Worm (Caenorhabditis elegans) whole organism, young adult: ENCODE measurements around the gene B0432.9.

Source experiments
- B0019.2 ChIP-seq: fragments of 200-800 bp; sonication (Bioruptor generic); conservative IDR thresholded peaks from 2 replicates; pipeline ENCODE4 v1.3.6; 2022; ENCODE audit warnings: missing genetic modification reagents, missing genetic modification characterization, missing compliant biosample characterization
- F37B4.10 ChIP-seq: fragments of 200-800 bp; sonication (Bioruptor generic); IDR thresholded peaks from 2 replicates; pipeline ENCODE4 v1.3.6; 2022; ENCODE audit warnings: missing genetic modification characterization, missing compliant biosample characterization
- F52B5.7 ChIP-seq: sonication (generic microtip); optimal IDR thresholded peaks from 2 replicates; lab custom pipeline; 2016; ENCODE audit warnings: mild to moderate bottlenecking, missing genetic modification characterization, missing compliant biosample characterization
- K12H6.12 ChIP-seq: fragments of 200-800 bp; sonication (Bioruptor generic); optimal IDR thresholded peaks from 2 replicates; lab custom pipeline; 2018; ENCODE audit warnings: mild to moderate bottlenecking, missing genetic modification characterization, missing compliant biosample characterization
- Y79H2A.3 ChIP-seq: fragments of 200-800 bp; sonication (Bioruptor generic); conservative IDR thresholded peaks from 2 replicates; pipeline ENCODE4 v1.3.6; 2022; ENCODE audit warnings: missing genetic modification reagents, missing genetic modification characterization, missing compliant biosample characterization
- ama-1 ChIP-seq, 3 experiments: fragments of 150-350 bp in 1 of 3; sonication (generic microtip) in 2 of 3; optimal IDR thresholded peaks; 2 replicates each; lab custom pipeline; 2014 to 2018; ENCODE audit warnings: missing biosample characterization in 2 of 3, missing genetic modification characterization in 2 of 3, missing genetic modification reagents in 2 of 3
- athp-1 ChIP-seq: sonication (generic microtip); optimal IDR thresholded peaks from 2 replicates; lab custom pipeline; 2017; ENCODE audit warnings: mild to moderate bottlenecking, missing genetic modification characterization, missing compliant biosample characterization
- cebp-2 ChIP-seq: fragments of 200-800 bp; sonication (Bioruptor generic); IDR thresholded peaks from 2 replicates; pipeline ENCODE4 v1.3.6; 2022; ENCODE audit warnings: missing genetic modification characterization, missing compliant biosample characterization
- ceh-27 ChIP-seq: fragments of 200-800 bp; sonication (Bioruptor generic); optimal IDR thresholded peaks from 2 replicates; lab custom pipeline; 2018; ENCODE audit warnings: mild to moderate bottlenecking, missing genetic modification characterization, moderate library complexity, missing compliant biosample characterization
- die-1 ChIP-seq: sonication (generic microtip); optimal IDR thresholded peaks from 2 replicates; lab custom pipeline; 2016; ENCODE audit warnings: missing genotype, mild to moderate bottlenecking, missing genetic modification characterization, missing compliant biosample characterization
- egl-44 ChIP-seq: fragments of 200-800 bp; sonication (Bioruptor generic); IDR thresholded peaks from 2 replicates; pipeline ENCODE4 v1.3.6; 2022; ENCODE audit warnings: missing genetic modification reagents, missing genetic modification characterization, missing compliant biosample characterization
- egrh-3 ChIP-seq: fragments of 200-800 bp; sonication (Bioruptor generic); IDR thresholded peaks from 2 replicates; pipeline ENCODE4 v1.3.6; 2022; ENCODE audit warnings: missing genetic modification reagents, missing genetic modification characterization, missing compliant biosample characterization
- hmg-20 ChIP-seq: fragments of 200-800 bp; sonication (Bioruptor generic); IDR thresholded peaks from 2 replicates; pipeline ENCODE4 v1.3.6; 2022; ENCODE audit warnings: missing genetic modification reagents, missing genetic modification characterization, missing compliant biosample characterization
- hsf-1 ChIP-seq: fragments of 200-800 bp; sonication (Bioruptor generic); IDR thresholded peaks from 2 replicates; pipeline ENCODE4 v1.3.6; 2022; ENCODE audit warnings: missing genetic modification reagents, missing genetic modification characterization, missing compliant biosample characterization
- let-607 ChIP-seq, 2 experiments: fragments of 200-800 bp in 1 of 2; sonication (Bioruptor generic) in 1 of 2; sonication (generic microtip) in 1 of 2; optimal IDR thresholded peaks; 2 replicates each; lab custom pipeline; 2016 to 2018; ENCODE audit warnings: mild to moderate bottlenecking in 2 of 2, missing compliant biosample characterization in 2 of 2, missing genetic modification characterization in 2 of 2, moderate library complexity in 2 of 2, missing genotype in 1 of 2
- lir-1 ChIP-seq: fragments of 200-800 bp; sonication (Bioruptor generic); conservative IDR thresholded peaks from 2 replicates; pipeline ENCODE4 v1.3.6; 2022; ENCODE audit warnings: missing genetic modification reagents, missing genetic modification characterization, missing compliant biosample characterization
- madf-8 ChIP-seq: fragments of 200-800 bp; sonication (Bioruptor generic); conservative IDR thresholded peaks from 2 replicates; pipeline ENCODE4 v1.3.6; 2022; ENCODE audit warnings: missing genetic modification reagents, missing genetic modification characterization, missing compliant biosample characterization
- mes-4 ChIP-seq: sonication (generic microtip); optimal IDR thresholded peaks from 2 replicates; lab custom pipeline; 2016; ENCODE audit warnings: missing genotype, missing genetic modification characterization, missing compliant biosample characterization
- nfya-1 ChIP-seq: sonication (generic microtip); optimal IDR thresholded peaks from 2 replicates; lab custom pipeline; 2017; ENCODE audit warnings: antibody characterized with exemption, missing compliant biosample characterization, missing genetic modification characterization, borderline replicate concordance; ENCODE audit not compliant: insufficient read depth
- nfyb-1 ChIP-seq: fragments of 200-800 bp; sonication (Bioruptor generic); IDR thresholded peaks from 2 replicates; pipeline ENCODE4 v1.3.6; 2022; ENCODE audit warnings: missing genetic modification reagents, missing genetic modification characterization, missing compliant biosample characterization
- pha-4 ChIP-seq: fragments of 150-350 bp; sonication (generic microtip); optimal IDR thresholded peaks from 2 replicates; lab custom pipeline; 2014; ENCODE audit warnings: missing biosample characterization, missing genetic modification reagents, missing genetic modification characterization
- repo-1 ChIP-seq: sonication (generic microtip); optimal IDR thresholded peaks from 2 replicates; lab custom pipeline; 2017; ENCODE audit warnings: mild to moderate bottlenecking, missing genetic modification characterization, missing compliant biosample characterization
- rpc-1 ChIP-seq, 2 experiments: fragments of 150-350 bp in 1 of 2; sonication (generic microtip) in 1 of 2; optimal IDR thresholded peaks; 2 replicates each; lab custom pipeline; 2014 to 2018; ENCODE audit warnings: missing biosample characterization in 1 of 2, missing genetic modification characterization in 1 of 2, missing genetic modification reagents in 1 of 2, missing genotype in 1 of 2
- sdz-38 ChIP-seq: sonication (generic microtip); optimal IDR thresholded peaks from 2 replicates; lab custom pipeline; 2016; ENCODE audit warnings: missing genotype, missing genetic modification characterization, missing compliant biosample characterization
- tlf-1 ChIP-seq: fragments of 200-800 bp; sonication (Bioruptor generic); optimal IDR thresholded peaks from 2 replicates; lab custom pipeline; 2018; ENCODE audit warnings: mild to moderate bottlenecking, missing genetic modification characterization, missing compliant biosample characterization
- unc-130 ChIP-seq: sonication (generic microtip); optimal IDR thresholded peaks from 2 replicates; lab custom pipeline; 2016; ENCODE audit warnings: missing genetic modification reagents, missing genetic modification characterization, missing compliant biosample characterization
- zfh-2 ChIP-seq: fragments of 200-800 bp; sonication (Bioruptor generic); conservative IDR thresholded peaks from 2 replicates; pipeline ENCODE4 v1.3.6; 2022; ENCODE audit warnings: missing genetic modification reagents, missing genetic modification characterization, missing compliant biosample characterization
- ztf-22 ChIP-seq: fragments of 200-800 bp; sonication (Bioruptor generic); optimal IDR thresholded peaks from 2 replicates; lab custom pipeline; 2018; ENCODE audit warnings: mild to moderate bottlenecking, missing genetic modification characterization, moderate library complexity, missing compliant biosample characterization
- ztf-28 ChIP-seq: fragments of 200-800 bp; sonication (Bioruptor generic); IDR thresholded peaks from 2 replicates; pipeline ENCODE4 v1.3.6; 2022; ENCODE audit warnings: missing genetic modification reagents, missing genetic modification characterization, missing compliant biosample characterization

The B0432.9 gene

ce11 chrII:303927-304711, 20.6 kb upstream of the B0432.9 start:
- no peak for TF ChIP-seq repo-1
- peak; percentile 87 for TF ChIP-seq zfh-2 (GFP tag; lab: Robert Waterston, UW)
- TF ChIP-seq egrh-3 (GFP tag; lab: Robert Waterston, UW), result peak; percentile 23; the same call in 1 of the 2 replicates
- TF ChIP-seq, all 124 proteins: peak for 2

DNA sequence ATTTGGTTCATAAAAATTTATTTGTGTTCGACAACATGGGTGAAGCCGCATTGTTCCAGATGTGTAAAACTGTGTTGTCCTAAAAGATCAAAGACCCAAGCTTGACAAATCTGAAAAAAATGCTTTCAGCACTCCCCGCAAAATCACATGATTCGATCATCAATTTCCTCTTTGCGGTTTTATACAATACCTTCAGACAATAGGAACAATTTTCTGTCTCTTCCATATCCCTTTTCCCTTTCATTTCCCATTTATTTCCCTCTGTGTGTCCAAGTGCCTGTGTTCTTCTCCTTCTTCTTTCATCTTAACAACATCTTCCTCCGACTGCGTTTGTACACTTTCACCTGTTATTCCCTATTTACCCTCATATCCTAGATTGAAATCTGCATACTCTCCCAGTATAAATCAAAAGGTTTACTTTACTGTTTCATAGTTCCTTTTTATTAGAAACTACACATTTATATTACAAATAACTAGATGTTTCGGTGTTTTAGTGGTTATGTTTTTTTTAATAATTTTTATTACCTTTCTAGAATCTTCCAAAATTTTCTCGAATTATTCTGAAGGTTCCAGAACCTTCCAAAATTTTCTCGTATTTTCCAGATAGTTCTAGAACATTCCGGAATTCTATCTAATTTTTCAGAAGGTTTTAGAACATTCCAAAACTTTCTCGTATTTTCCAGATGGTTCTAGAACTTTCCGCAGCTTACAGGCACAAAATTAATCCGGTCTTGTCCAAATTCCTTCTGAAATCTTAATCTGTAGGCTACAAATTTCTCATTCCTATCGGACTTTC, 17.7 kb upstream of the B0432.9 start, which contains the start of gene K01A2.5:
Gene K01A2.5, plus strand, starts transcription at position 297 of the 796 bp plus-strand sequence.
- TF ChIP-seq cebp-2 (GFP tag; lab: Robert Waterston, UW) (no peak), ztf-22 (no peak), pha-4 (tag; lab: Kevin White, UChicago) (no peak), athp-1 (no peak), hsf-1 (GFP tag; lab: Robert Waterston, UW) (peak; percentile 85), rpc-1 (optimal IDR thresholded peaks at IDR 0.05; lab: Kevin White, UChicago) (peak; percentile 51), rpc-1 (tag; optimal IDR thresholded peaks at IDR 0.05; lab: Kevin White, UChicago) (no peak)

- TF ChIP-seq egl-44 (no peak), K12H6.12 (tag; lab: Kevin White, UChicago) (no peak), ceh-27 (GFP tag; lab: Kevin White, UChicago) (no peak), ama-1 (optimal IDR thresholded peaks at IDR 0.05; lab: Kevin White, UChicago) (no peak), ama-1 (GFP tag; optimal IDR thresholded peaks at IDR 0.05; lab: Kevin White, UChicago) (no peak), F52B5.7 (no peak), nfyb-1 (GFP tag; lab: Robert Waterston, UW) (no peak), mes-4 (no peak), ztf-22 (no peak), zfh-2 (GFP tag; lab: Robert Waterston, UW) (no peak), tlf-1 (GFP tag; lab: Kevin White, UChicago) (no peak)
Observed at ce11 chrII:299684-300083, 16.2 kb upstream of the B0432.9 start, which contains the start of gene K01A2.6. Gene K01A2.6, plus strand, starts transcription at chrII:299984.

DNA sequence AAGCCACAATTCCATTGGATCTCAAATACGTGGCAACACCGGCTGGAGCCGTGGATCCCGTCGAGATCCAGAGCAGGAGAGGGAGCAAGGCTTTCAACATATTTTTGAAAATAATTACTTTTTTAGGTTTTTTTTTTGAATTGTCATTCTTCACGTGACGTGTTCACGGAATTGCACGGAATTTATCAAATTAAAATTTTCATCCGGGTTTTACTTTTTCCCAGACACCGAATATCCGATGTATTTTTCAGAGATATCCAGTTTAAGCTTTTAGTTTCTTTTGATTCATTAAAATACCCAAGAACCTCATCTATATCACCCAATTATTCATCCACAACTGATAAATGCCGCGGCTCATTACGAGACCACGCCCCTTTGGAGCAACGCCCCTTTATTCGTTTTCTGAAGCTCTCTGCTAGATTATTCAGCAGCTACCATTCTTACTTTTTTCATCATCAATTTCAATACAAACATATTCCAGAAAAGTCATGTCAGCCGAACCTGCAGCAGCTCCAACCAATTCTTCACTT, 13.5 kb upstream of the B0432.9 start, which contains the start of the genes clec-117 and B0432.1:
Gene clec-117, minus strand, starts transcription at position 101 of the 530 bp plus-strand sequence.
Gene B0432.1, plus strand, starts transcription at position 480 of the 530 bp plus-strand sequence.
- no peak for TF ChIP-seq nfya-1 (tag; lab: Kevin White, UChicago)
- no peak for TF ChIP-seq B0019.2 (GFP tag; lab: Robert Waterston, UW)
- TF ChIP-seq hmg-20 (GFP tag; lab: Robert Waterston, UW), result no peak
- TF ChIP-seq let-607 (tag; optimal IDR thresholded peaks at IDR 0.05; lab: Kevin White, UChicago), result no peak
- no peak for TF ChIP-seq madf-8
- no peak for TF ChIP-seq sdz-38 (tag; lab: Kevin White, UChicago)
- no peak for TF ChIP-seq unc-130 (GFP tag; lab: Kevin White, UChicago)
- no peak for TF ChIP-seq die-1 (tag; lab: Kevin White, UChicago)
- no peak for TF ChIP-seq ztf-28 (GFP tag; lab: Robert Waterston, UW)
- TF ChIP-seq F37B4.10 (GFP tag; lab: Robert Waterston, UW), result no peak
- no peak for TF ChIP-seq ama-1 (optimal IDR thresholded peaks at IDR 0.05; lab: Kevin White, UChicago)
- no peak for TF ChIP-seq ama-1 (GFP tag; optimal IDR thresholded peaks at IDR 0.05; lab: Kevin White, UChicago)
- no peak for TF ChIP-seq athp-1
- TF ChIP-seq Y79H2A.3 (GFP tag; lab: Robert Waterston, UW), result no peak
- TF ChIP-seq lir-1, result no peak
